Fruit fly (Drosophila melanogaster): ENCODE data around the gene CG9072.
A peak's percentile ranks its signal among the peaks of the same experiment; 100 is the strongest.

dm6 chrX:15076038-15076575, 19.7 kb downstream of the CG9072 start, which contains the start of gene Lsd-2:
- peak; percentile 90 for TF ChIP-seq svp (GFP tag)
- TF ChIP-seq CG16779 (tag; optimal IDR thresholded peaks at IDR 0.05), result peak; percentile 42
- peak; percentile 12 for TF ChIP-seq fkh (GFP tag; optimal IDR thresholded peaks at IDR 0.05)
- TF ChIP-seq Lpt (GFP tag; optimal IDR thresholded peaks at IDR 0.05), result no peak
- TF ChIP-seq eg (GFP tag; IDR thresholded peaks at IDR 0.05), result peak; percentile 56; the same call in 2 of the 3 replicates
